Worm (Caenorhabditis elegans): ENCODE measurements around the gene lury-1.
"Not testable (repeated sequence)": the region's sequence is repeated elsewhere in the genome, so short reads cannot be mapped to it uniquely, and the experiment has no call there.

Gene lury-1

ce11 chrIII:12177145-12177544, 9.1 kb upstream of the lury-1 start, which contains the start of gene gly-11:
Gene gly-11, minus strand, starts transcription at chrIII:12177245.
- TF ChIP-seq elt-1 (tag; optimal IDR thresholded peaks at IDR 0.05); ama-1 (optimal IDR thresholded peaks at IDR 0.05); nhr-12 (tag; optimal IDR thresholded peaks at IDR 0.05): not testable (repeated sequence)

- TF ChIP-seq nhr-28 (tag; optimal IDR thresholded peaks at IDR 0.05), result no peak
- TF ChIP-seq lsy-12 (tag; optimal IDR thresholded peaks at IDR 0.05), result no peak
- no peak for TF ChIP-seq sea-2 (GFP tag; optimal IDR thresholded peaks at IDR 0.05)
- no peak for TF ChIP-seq elt-1 (tag; optimal IDR thresholded peaks at IDR 0.05)
- TF ChIP-seq skn-1 (tag; optimal IDR thresholded peaks at IDR 0.05), result no peak
- TF ChIP-seq nfya-1 (tag; optimal IDR thresholded peaks at IDR 0.05; ENCODE audit: insufficient read depth), result peak; percentile 11
- no peak for TF ChIP-seq ceh-16 (tag; optimal IDR thresholded peaks at IDR 0.05)
- no peak for TF ChIP-seq ztf-11 (tag; optimal IDR thresholded peaks at IDR 0.05)
- no peak for TF ChIP-seq egl-5 (tag; optimal IDR thresholded peaks at IDR 0.05)
- TF ChIP-seq unc-62 (GFP tag; optimal IDR thresholded peaks at IDR 0.05), result no peak
- TF ChIP-seq snpc-4 (tag; optimal IDR thresholded peaks at IDR 0.05), result no peak
- TF ChIP-seq fos-1 (tag; optimal IDR thresholded peaks at IDR 0.05), result no peak
- TF ChIP-seq tbx-2 (tag; optimal IDR thresholded peaks at IDR 0.05), result no peak
- peak; percentile 54 for TF ChIP-seq nhr-23 (tag; optimal IDR thresholded peaks at IDR 0.05)
- no peak for TF ChIP-seq ceh-9 (tag; optimal IDR thresholded peaks at IDR 0.05)
- no peak for TF ChIP-seq ceh-82 (tag; optimal IDR thresholded peaks at IDR 0.05)
- TF ChIP-seq nhr-76 (tag; optimal IDR thresholded peaks at IDR 0.05), result no peak
- no peak for TF ChIP-seq mdl-1 (tag; optimal IDR thresholded peaks at IDR 0.05)
- no peak for TF ChIP-seq hmg-11 (tag; optimal IDR thresholded peaks at IDR 0.05)
- no peak for TF ChIP-seq fkh-2 (tag; optimal IDR thresholded peaks at IDR 0.05)
- no peak for TF ChIP-seq elt-3 (tag; optimal IDR thresholded peaks at IDR 0.05)
- TF ChIP-seq nhr-237 (tag; optimal IDR thresholded peaks at IDR 0.05), result no peak
- no peak for TF ChIP-seq lin-39 (tag; optimal IDR thresholded peaks at IDR 0.05)
- TF ChIP-seq nhr-12 (tag; optimal IDR thresholded peaks at IDR 0.05), result no peak
- TF ChIP-seq lin-15B (tag; optimal IDR thresholded peaks at IDR 0.05), result no peak
- no peak for TF ChIP-seq egl-27 (tag; optimal IDR thresholded peaks at IDR 0.05)
- TF ChIP-seq fkh-10 (GFP tag; optimal IDR thresholded peaks at IDR 0.05), result no peak
- no peak for TF ChIP-seq nhr-43 (tag; optimal IDR thresholded peaks at IDR 0.05; ENCODE audit: poor library complexity, severe bottlenecking)
- no peak for TF ChIP-seq aly-2 (tag; optimal IDR thresholded peaks at IDR 0.05)
- TF ChIP-seq nhr-25 (tag; optimal IDR thresholded peaks at IDR 0.05), result peak; percentile 41
- TF ChIP-seq ama-1 (optimal IDR thresholded peaks at IDR 0.05), result no peak
- TF ChIP-seq nhr-11 (tag; optimal IDR thresholded peaks at IDR 0.05), result no peak
- no peak for TF ChIP-seq eor-1 (tag; optimal IDR thresholded peaks at IDR 0.05)
- TF ChIP-seq pqm-1 (tag; optimal IDR thresholded peaks at IDR 0.05), result no peak
- no peak for TF ChIP-seq mml-1 (tag; optimal IDR thresholded peaks at IDR 0.05)
- no peak for TF ChIP-seq unc-39 (tag; optimal IDR thresholded peaks at IDR 0.05)
- no peak for TF ChIP-seq elt-2 (tag; optimal IDR thresholded peaks at IDR 0.05)
- peak; percentile 1 for TF ChIP-seq ceh-28 (tag; optimal IDR thresholded peaks at IDR 0.05)
- TF ChIP-seq pha-4 (tag; optimal IDR thresholded peaks at IDR 0.05), result peak; percentile 89
- TF ChIP-seq nhr-67 (tag; optimal IDR thresholded peaks at IDR 0.05), result no peak
- no peak for TF ChIP-seq jun-1 (tag; optimal IDR thresholded peaks at IDR 0.05)
These were observed 8.1 kb upstream of the lury-1 start for ce11 chrIII:12178121-12178520.

DNA sequence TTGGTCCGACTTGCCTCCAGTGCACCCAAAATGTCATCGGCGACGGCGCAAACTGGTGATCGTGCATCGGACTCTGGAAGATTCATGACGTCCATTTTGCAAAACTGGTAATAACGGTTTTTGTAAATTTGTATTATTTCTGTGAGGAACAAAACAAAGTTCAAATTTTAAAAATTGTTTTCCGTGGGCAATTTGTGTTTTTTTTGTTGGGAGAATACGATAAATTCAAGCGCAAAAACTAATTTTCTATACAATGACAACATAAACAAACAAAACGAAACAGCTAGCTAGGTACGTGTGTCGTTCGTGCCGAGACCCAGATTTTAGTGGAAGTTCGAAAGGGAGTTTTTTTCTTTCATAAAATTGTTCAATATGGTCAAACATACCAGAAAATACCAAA, 3.3 kb upstream of the lury-1 start, which contains the start of gene Y75B8A.10:
TSS of gene Y75B8A.10 (minus strand) at position 101 of the 400 bp plus-strand sequence.
- no peak for TF ChIP-seq ceh-82 (tag; optimal IDR thresholded peaks at IDR 0.05)
- no peak for TF ChIP-seq nhr-77 (tag; optimal IDR thresholded peaks at IDR 0.05)
- no peak for TF ChIP-seq nhr-67 (tag; optimal IDR thresholded peaks at IDR 0.05)
- TF ChIP-seq zag-1 (tag; optimal IDR thresholded peaks at IDR 0.05), result no peak
- no peak for TF ChIP-seq mdl-1 (tag; optimal IDR thresholded peaks at IDR 0.05)
- TF ChIP-seq ZK546.5 (tag; optimal IDR thresholded peaks at IDR 0.05), result no peak
- no peak for TF ChIP-seq egl-5 (tag; optimal IDR thresholded peaks at IDR 0.05)
- no peak for TF ChIP-seq fos-1 (tag; optimal IDR thresholded peaks at IDR 0.05)
- TF ChIP-seq elt-3 (tag; optimal IDR thresholded peaks at IDR 0.05), result no peak
- no peak for TF ChIP-seq eor-1 (tag; optimal IDR thresholded peaks at IDR 0.05)
- no peak for TF ChIP-seq jun-1 (tag; optimal IDR thresholded peaks at IDR 0.05)
